Worm (Caenorhabditis elegans): ENCODE measurements around the gene try-13.

The try-13 gene

DNA sequence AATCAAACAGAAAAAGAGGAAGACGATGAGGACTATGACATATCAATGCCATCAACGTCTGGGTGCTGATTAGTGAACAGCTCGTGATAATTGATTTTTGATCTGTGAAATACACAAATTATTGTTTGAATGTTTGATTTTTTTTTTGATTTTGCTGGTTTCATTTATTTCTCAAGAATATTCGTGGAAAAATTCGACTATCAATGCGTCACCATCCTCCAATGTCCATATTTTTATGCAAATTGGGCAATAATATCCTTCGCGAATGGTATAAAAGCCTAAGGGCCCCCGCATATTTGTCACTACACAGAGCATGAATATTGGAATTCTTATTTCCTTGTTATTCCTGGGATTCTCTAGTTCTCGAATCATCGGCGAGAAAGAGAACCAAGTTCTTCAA lies at the start of gene try-13:
TSS of gene try-13 (plus strand) at position 301 of the 400 bp plus-strand sequence.
- TF ChIP-seq dao-5 (tag; optimal IDR thresholded peaks at IDR 0.05) (no peak), him-1 (tag; optimal IDR thresholded peaks at IDR 0.05) (no peak), W03F9.2 (tag; optimal IDR thresholded peaks at IDR 0.05) (no peak)

DNA sequence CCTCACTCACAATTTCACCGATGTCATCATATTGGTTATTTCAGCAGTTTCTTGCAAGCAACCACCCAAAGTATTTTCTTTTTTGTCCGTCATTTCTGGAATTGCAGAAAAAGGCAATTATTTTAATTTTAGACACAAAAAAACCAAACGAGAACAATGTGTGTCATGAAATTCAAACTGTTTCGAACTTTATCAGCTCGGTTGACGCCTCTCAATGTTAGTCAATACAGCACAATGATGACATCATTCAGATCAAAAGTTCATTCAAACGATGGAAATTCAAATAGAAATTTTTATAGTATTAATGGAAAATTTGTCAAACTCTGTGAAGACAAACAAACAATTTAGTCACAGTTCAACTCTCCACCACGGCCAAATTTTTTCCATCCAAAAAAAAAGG lies 48.0 kb upstream of the try-13 start, which contains the start of gene fbxa-105:
TSS of gene fbxa-105 (minus strand) at position 97 of the 400 bp plus-strand sequence.
- no peak for TF ChIP-seq dao-5 (tag; optimal IDR thresholded peaks at IDR 0.05)
- no peak for TF ChIP-seq W03F9.2 (tag; optimal IDR thresholded peaks at IDR 0.05)
- no peak for TF ChIP-seq him-1 (tag; optimal IDR thresholded peaks at IDR 0.05)

DNA sequence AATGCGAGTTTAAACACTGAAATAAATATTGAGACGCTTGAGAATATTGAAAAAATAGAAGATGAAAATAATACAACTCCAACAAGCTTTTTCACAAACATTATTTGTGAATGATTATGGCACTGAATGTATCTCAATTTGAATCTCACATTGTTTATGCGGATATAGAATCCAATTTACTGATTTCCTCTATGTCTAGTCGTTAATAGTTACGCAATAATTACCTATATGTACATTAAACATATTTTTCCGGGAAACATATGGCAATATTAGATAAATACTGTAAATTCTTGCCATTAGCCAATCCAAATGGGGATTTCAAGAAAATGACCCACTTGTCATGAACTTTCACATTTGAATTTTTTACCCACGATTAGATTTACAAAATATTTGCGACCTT lies 44.5 kb upstream of the try-13 start, which contains the start of gene srx-9:
TSS of gene srx-9 (minus strand) at position 101 of the 400 bp plus-strand sequence.
- no peak for TF ChIP-seq W03F9.2 (tag; optimal IDR thresholded peaks at IDR 0.05)
- TF ChIP-seq him-1 (tag; optimal IDR thresholded peaks at IDR 0.05) = no peak
- TF ChIP-seq dao-5 (tag; optimal IDR thresholded peaks at IDR 0.05) = no peak

DNA sequence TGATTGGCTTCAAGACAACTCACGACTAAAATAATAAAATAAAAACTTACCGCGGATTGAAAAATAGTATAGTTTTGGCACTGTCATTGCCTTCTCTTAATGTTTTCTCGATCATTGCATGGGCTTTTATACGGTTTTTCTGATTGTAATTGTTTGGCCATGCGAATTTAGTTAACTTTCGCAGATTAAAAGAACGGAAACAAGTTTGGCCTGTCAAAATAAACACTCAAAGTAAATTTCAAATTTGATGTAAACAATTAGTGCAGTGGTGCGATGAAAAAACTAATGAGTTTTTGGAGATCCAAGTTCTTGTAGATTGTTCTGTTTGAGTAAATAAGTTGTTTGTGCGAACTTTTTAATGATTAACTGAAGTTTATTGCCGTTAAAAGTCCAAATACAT lies 40.7 kb upstream of the try-13 start, which contains the start of gene gst-41:
TSS of gene gst-41 (minus strand) at position 101 of the 400 bp plus-strand sequence.
- no peak for TF ChIP-seq W03F9.2 (tag; optimal IDR thresholded peaks at IDR 0.05)
- TF ChIP-seq dao-5 (tag; optimal IDR thresholded peaks at IDR 0.05) = no peak
- no peak for TF ChIP-seq him-1 (tag; optimal IDR thresholded peaks at IDR 0.05)

DNA sequence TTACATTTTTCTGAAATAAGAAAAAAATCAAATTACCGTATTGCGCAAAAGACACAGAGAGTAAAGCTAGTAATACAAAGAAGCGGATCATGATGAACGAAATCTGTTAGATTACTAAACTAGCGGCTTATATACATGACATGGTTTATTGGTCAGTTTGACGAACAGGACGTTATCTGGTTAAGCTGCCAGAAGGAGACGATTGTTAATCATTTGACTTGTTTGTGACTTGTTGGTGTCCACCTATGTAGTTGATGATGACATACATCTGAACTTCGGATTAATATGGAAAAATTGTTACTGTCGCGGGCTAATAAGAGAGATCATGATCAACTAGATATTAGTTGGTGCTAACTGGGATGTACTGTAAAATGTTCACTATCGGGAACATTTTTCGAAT lies 39.8 kb upstream of the try-13 start, which contains the start of gene cnc-9:
TSS of gene cnc-9 (minus strand) at position 101 of the 400 bp plus-strand sequence.
- no peak for TF ChIP-seq dao-5 (tag; optimal IDR thresholded peaks at IDR 0.05)
- TF ChIP-seq W03F9.2 (tag; optimal IDR thresholded peaks at IDR 0.05) = no peak
- no peak for TF ChIP-seq him-1 (tag; optimal IDR thresholded peaks at IDR 0.05)

DNA sequence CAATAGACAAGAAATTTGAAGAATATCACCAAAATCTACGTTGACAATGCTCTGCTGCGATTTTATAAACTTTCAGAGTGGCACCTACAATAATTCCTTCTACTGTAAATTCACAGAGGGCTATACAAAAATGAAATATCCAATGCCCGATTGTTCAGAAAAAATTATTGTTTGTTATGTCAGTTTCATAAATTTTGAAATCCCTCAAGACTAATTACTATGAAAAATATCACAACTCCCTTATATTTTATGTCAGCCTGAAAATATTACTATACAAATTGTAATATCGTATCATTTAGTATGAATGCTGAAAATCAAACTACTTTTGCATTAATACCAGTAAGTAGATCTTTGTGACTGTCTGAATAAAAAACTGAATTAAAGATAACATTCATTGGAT lies 39.3 kb upstream of the try-13 start, which contains the start of gene srx-60:
TSS of gene srx-60 (plus strand) at position 301 of the 400 bp plus-strand sequence.
- TF ChIP-seq W03F9.2 (tag; optimal IDR thresholded peaks at IDR 0.05) (no peak), him-1 (tag; optimal IDR thresholded peaks at IDR 0.05) (no peak), dao-5 (tag; optimal IDR thresholded peaks at IDR 0.05) (no peak)

DNA sequence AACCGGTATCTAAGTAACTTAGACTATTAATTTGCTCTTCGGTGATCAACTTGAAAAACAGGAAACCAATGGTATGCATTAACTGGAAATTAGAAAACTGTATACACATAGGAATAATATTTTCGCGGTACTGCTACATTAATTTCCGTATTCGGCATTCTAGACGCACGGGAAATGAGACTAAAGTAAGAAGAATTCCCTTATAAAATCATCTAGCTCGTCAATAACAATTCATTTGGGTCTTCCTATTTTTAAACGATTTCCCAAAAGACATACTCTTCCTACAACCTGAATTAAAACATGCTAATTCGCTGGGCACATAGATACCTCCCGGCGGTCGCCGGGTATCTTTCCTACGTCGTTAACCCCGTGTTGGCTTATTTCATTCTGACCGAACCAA lies 37.6 kb upstream of the try-13 start, which contains the start of gene srj-13:
TSS of gene srj-13 (plus strand) at position 301 of the 400 bp plus-strand sequence.
- no peak for TF ChIP-seq W03F9.2 (tag; optimal IDR thresholded peaks at IDR 0.05)
- no peak for TF ChIP-seq him-1 (tag; optimal IDR thresholded peaks at IDR 0.05)

DNA sequence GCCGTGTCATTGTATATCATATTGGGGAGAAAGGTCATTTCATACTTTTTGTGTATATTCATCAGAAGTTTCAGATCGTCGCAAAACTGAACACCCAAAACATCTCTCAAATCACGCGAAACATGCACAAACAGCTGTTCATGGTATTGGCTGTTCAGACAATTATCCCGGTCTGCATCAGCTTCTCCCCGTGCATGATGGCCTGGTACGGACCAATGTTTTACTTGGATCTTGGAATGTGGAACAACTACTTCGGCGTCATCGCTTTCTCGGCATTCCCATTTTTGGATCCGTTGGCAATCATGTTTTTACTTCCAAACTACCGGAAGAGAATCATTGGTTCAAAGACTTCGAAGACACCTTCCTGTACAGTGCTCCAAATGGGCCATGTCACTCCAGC lies 36.4 kb upstream of the try-13 start:
- TF ChIP-seq him-1 (tag; optimal IDR thresholded peaks at IDR 0.05) (no peak), W03F9.2 (tag; optimal IDR thresholded peaks at IDR 0.05) (no peak), dao-5 (tag; optimal IDR thresholded peaks at IDR 0.05) (no peak)

DNA sequence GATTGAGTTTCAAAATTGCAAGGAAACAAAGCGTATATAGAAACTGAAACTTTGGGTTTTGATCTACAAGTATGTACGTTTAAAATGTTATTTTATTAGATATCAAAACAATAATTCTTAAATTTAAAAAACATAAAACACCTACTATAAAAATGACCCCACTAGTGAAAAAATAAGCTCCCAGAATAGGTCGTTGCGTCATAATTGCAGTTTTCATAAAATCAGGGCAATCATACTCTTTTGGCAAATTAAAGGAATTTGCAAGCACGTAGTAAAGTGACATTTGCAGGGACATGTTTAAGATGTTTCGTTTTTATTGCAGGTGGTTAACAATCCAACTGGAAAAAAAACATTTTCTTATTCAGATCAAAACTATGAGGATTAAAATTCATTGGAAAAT lies 31.4 kb upstream of the try-13 start, which contains the start of gene srt-6:
TSS of gene srt-6 (minus strand) at position 295 of the 400 bp plus-strand sequence.
- TF ChIP-seq him-1 (tag; optimal IDR thresholded peaks at IDR 0.05) = no peak
- no peak for TF ChIP-seq W03F9.2 (tag; optimal IDR thresholded peaks at IDR 0.05)

DNA sequence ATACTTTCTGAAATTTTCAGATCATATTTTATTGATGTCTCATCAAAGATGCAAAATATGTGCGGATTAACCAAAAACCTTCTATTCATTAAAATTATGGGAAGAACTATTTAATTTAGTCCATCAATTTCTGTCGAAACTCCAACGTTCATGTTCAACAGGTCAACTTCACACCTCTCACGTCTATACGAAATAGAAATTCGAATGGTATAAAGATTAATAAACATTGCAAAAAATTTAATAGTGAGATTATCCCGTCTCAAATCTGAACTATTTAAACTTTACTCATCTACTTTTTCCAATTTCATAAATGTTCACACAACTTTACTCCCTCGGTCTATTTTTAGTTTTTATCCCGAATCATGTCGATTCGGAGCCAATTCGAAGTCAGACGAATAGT lies 30.3 kb upstream of the try-13 start, which contains the start of gene R13D7.2:
TSS of gene R13D7.2 (plus strand) at position 301 of the 400 bp plus-strand sequence.
- TF ChIP-seq W03F9.2 (tag; optimal IDR thresholded peaks at IDR 0.05) (no peak), dao-5 (tag; optimal IDR thresholded peaks at IDR 0.05) (no peak), him-1 (tag; optimal IDR thresholded peaks at IDR 0.05) (no peak)

DNA sequence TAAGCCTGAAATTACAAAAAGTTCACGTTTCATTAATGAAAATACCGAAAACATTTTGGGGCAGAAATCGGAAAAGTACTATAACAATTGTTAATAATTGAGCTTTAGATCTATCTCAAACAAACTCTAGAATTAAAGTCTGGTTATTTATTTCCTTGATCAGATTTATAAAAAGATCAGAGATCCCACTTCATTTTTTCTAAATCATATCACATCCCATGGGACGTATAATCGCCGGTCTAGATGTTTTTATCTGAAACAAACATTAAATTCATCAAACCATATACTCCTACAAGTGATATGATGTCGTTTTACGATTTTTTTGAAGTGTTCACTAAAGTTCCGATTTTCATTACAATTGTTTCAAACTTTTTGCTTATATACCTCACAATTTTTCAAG lies 28.2 kb upstream of the try-13 start, which contains the start of gene str-41:
TSS of gene str-41 (plus strand) at position 301 of the 400 bp plus-strand sequence.
- TF ChIP-seq him-1 (tag; optimal IDR thresholded peaks at IDR 0.05) (no peak), dao-5 (tag; optimal IDR thresholded peaks at IDR 0.05) (no peak), W03F9.2 (tag; optimal IDR thresholded peaks at IDR 0.05) (no peak)

DNA sequence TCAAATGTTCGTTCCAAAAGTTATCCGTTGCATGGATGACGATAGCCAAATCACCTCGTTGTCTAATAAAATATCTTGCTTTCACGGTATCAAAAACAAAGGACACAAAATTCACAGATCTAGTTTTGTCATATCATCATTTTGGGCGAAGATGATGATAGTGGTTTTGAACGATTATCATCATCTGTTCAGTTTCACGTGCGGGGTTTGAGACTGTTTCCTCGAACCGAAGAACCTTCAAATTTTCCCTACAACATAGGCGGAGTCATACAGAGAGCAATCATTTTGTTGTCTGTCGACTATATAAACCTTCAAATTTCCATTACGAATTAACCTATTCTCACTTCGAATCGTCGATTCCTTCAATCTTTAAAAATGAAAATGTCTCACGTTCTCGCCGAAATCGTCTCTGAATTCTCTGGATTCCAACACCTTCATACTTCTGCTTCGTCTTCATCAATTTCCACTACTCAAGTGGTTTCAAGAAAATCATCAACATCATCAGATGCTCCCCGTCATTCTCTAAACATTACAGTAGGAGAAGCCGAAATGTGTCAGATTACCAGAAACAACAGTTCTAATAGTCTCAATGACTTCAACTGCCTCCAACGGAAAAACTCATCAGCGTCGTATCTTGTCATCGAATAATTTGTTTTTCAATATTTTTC lies 26.7 kb upstream of the try-13 start, which contains the start of gene F18E3.11:
TSS of gene F18E3.11 (plus strand) at position 376 of the 668 bp plus-strand sequence.
- TF ChIP-seq dao-5 (tag; optimal IDR thresholded peaks at IDR 0.05) = no peak
- no peak for TF ChIP-seq W03F9.2 (tag; optimal IDR thresholded peaks at IDR 0.05)
- TF ChIP-seq him-1 (tag; optimal IDR thresholded peaks at IDR 0.05) = no peak

DNA sequence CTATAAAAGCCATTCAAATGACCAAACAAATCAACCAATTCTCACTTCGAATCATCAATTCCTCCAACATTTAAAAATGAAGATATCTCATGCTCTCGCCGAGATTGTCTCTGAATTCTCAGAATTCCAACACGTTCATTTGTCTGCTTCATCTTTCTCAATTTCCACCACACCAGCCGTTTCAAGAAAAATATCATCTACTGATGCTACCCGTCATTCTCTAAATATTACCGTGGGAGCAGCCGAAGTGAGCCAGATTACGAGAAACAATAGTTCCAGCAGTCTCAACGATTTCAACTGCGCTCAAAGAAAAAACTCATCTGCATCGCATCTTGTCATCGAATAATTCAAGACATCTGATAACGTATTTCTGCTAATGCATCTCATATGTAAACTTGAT lies 25.0 kb upstream of the try-13 start, which contains the start of gene F18E3.12:
TSS of gene F18E3.12 (plus strand) at position 77 of the 400 bp plus-strand sequence.
- TF ChIP-seq W03F9.2 (tag; optimal IDR thresholded peaks at IDR 0.05) = no peak
- no peak for TF ChIP-seq dao-5 (tag; optimal IDR thresholded peaks at IDR 0.05)
- TF ChIP-seq him-1 (tag; optimal IDR thresholded peaks at IDR 0.05) = no peak

DNA sequence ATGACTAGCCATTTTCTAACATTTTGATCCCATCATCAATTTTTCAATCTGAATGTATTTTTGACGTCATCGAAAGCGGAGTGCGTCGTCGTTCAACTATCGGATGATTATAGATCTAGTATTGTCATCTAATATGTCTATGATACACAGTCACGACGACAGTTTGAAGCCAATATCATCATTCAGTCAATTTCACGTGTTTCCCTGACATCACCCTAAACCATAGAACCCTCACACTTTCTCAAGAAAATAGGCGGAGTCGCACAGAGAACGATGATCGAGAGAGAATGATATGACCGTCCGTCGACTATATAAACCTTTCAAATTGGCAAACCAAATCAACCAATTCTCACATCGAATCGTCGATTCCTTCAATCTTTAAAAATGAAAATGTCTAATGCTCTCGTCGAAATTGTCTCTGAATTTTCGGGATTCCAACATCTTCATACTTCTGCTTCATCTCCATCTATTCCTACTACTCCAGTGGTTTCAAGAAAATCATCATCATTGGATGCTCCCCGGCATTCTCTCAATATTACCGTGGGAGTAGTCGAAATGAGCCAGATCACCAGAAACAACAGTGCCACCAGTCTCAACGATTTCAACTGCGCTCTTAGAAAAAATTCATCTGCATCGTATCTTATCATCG lies 24.0 kb upstream of the try-13 start, which contains the start of gene F18E3.13:
TSS of gene F18E3.13 (plus strand) at position 385 of the 649 bp plus-strand sequence.
- TF ChIP-seq him-1 (tag; optimal IDR thresholded peaks at IDR 0.05) (no peak), W03F9.2 (tag; optimal IDR thresholded peaks at IDR 0.05) (no peak), dao-5 (tag; optimal IDR thresholded peaks at IDR 0.05) (no peak)
